Fruit fly (Drosophila melanogaster) whole organism, embryonic: ENCODE results near the gene Cp16.

Source experiments
- Atf-2 ChIP-seq: fragments of 200-800 bp; sonication (Bioruptor generic); optimal IDR thresholded peaks from 2 replicates; lab custom pipeline; 2016; ENCODE audit warnings: missing biosample characterization, missing genetic modification characterization
- Blimp-1 ChIP-seq: fragments of 200-800 bp; sonication (Bioruptor generic); optimal IDR thresholded peaks from 3 replicates; lab custom pipeline; 2018; ENCODE audit warnings: missing biosample characterization, missing genetic modification characterization, mild to moderate bottlenecking, moderate library complexity, missing genetic modification reagents
- CG10543 ChIP-seq: fragments of 200-800 bp; sonication (Bioruptor generic); optimal IDR thresholded peaks from 3 replicates; lab custom pipeline; 2017; ENCODE audit warnings: missing biosample characterization, mild to moderate bottlenecking, missing genetic modification characterization, moderate library complexity
- CG11093 ChIP-seq: fragments of 200-800 bp; sonication (Bioruptor generic); IDR thresholded peaks from 3 replicates; pipeline ENCODE4 v1.3.6; 2022; ENCODE audit warnings: missing biosample characterization, missing genetic modification characterization
- CG1233 ChIP-seq: fragments of 200-800 bp; sonication (Bioruptor generic); optimal IDR thresholded peaks from 4 replicates; lab custom pipeline; 2018; ENCODE audit warnings: missing biosample characterization, mild to moderate bottlenecking, missing genetic modification characterization
- CG13296 ChIP-seq: fragments of 200-800 bp; sonication (Bioruptor generic); optimal IDR thresholded peaks from 3 replicates; lab custom pipeline; 2018; ENCODE audit warnings: missing biosample characterization, mild to moderate bottlenecking, missing genetic modification characterization
- CG14667 ChIP-seq: fragments of 200-800 bp; sonication (Bioruptor generic); IDR thresholded peaks from 2 replicates; pipeline ENCODE4 v1.3.6; 2022; ENCODE audit warnings: missing biosample characterization, missing genetic modification characterization
- CG14710 ChIP-seq: fragments of 200-800 bp; sonication (Bioruptor generic); optimal IDR thresholded peaks from 3 replicates; lab custom pipeline; 2019; ENCODE audit warnings: missing biosample characterization, mild to moderate bottlenecking, missing genetic modification characterization, moderate library complexity
- CG15269 ChIP-seq: fragments of 200-800 bp; sonication (Bioruptor generic); optimal IDR thresholded peaks from 2 replicates; lab custom pipeline; 2018; ENCODE audit warnings: missing biosample characterization, mild to moderate bottlenecking, missing genetic modification characterization, moderate library complexity
- CG15514 ChIP-seq: fragments of 200-800 bp; sonication (Bioruptor generic); optimal IDR thresholded peaks from 3 replicates; lab custom pipeline; 2017; ENCODE audit warnings: missing biosample characterization, missing genetic modification characterization, mild to moderate bottlenecking, moderate library complexity, missing genetic modification reagents
- CG17568 ChIP-seq: fragments of 200-800 bp; sonication (Bioruptor generic); optimal IDR thresholded peaks from 2 replicates; lab custom pipeline; 2018; ENCODE audit warnings: missing biosample characterization, mild to moderate bottlenecking, missing genetic modification characterization, moderate library complexity
- CG18476 ChIP-seq: fragments of 200-800 bp; sonication (Bioruptor generic); optimal IDR thresholded peaks from 2 replicates; lab custom pipeline; 2016; ENCODE audit warnings: missing biosample characterization, mild to moderate bottlenecking, missing genetic modification characterization
- CG18599 ChIP-seq: fragments of 200-800 bp; sonication (Bioruptor generic); optimal IDR thresholded peaks from 3 replicates; lab custom pipeline; 2017; ENCODE audit warnings: missing biosample characterization, missing genetic modification characterization, mild to moderate bottlenecking, moderate library complexity, missing genetic modification reagents
- CG31224 ChIP-seq: fragments of 200-800 bp; sonication (Bioruptor generic); IDR thresholded peaks from 2 replicates; pipeline ENCODE4 v1.3.6; 2022; ENCODE audit warnings: missing biosample characterization, missing genetic modification characterization
- CG3847 ChIP-seq: fragments of 200-800 bp; sonication (Bioruptor generic); IDR thresholded peaks from 2 replicates; pipeline ENCODE4 v1.3.6; 2022; ENCODE audit warnings: missing biosample characterization, missing genetic modification characterization
- CG4328 ChIP-seq: fragments of 200-800 bp; sonication (Bioruptor generic); optimal IDR thresholded peaks from 3 replicates; lab custom pipeline; 2017; ENCODE audit warnings: missing biosample characterization, missing genetic modification reagents, missing genetic modification characterization
- CG4404 ChIP-seq: fragments of 200-800 bp; sonication (Bioruptor generic); IDR thresholded peaks from 2 replicates; pipeline ENCODE4 v1.3.6; 2022; ENCODE audit warnings: missing biosample characterization, missing genetic modification characterization
- CG8290 ChIP-seq, 3 experiments: fragments of 200-800 bp; sonication (Bioruptor generic); optimal IDR thresholded peaks; 2 replicates each; lab custom pipeline; 2016 to 2019; ENCODE audit warnings: missing biosample characterization in 3 of 3, missing genetic modification characterization in 3 of 3, mild to moderate bottlenecking in 2 of 3, moderate library complexity in 1 of 3
- CG9817 ChIP-seq: fragments of 200-800 bp; sonication (Bioruptor generic); optimal IDR thresholded peaks from 2 replicates; lab custom pipeline; 2018; ENCODE audit warnings: missing biosample characterization, mild to moderate bottlenecking, missing genetic modification characterization, moderate library complexity
- CrebB ChIP-seq: fragments of 200-800 bp; sonication (Bioruptor generic); optimal IDR thresholded peaks from 3 replicates; lab custom pipeline; 2018; ENCODE audit warnings: missing biosample characterization, mild to moderate bottlenecking, missing genetic modification characterization
- Dbx ChIP-seq: fragments of 200-800 bp; sonication (Bioruptor generic); IDR thresholded peaks from 3 replicates; pipeline ENCODE4 v1.3.6; 2022; ENCODE audit warnings: missing biosample characterization, missing genetic modification characterization
- Dll ChIP-seq: fragments of 200-800 bp; sonication (Bioruptor generic); IDR thresholded peaks from 4 replicates; pipeline ENCODE4 v1.3.6; 2022; ENCODE audit warnings: missing biosample characterization, missing genetic modification characterization; ENCODE audit not compliant: partially characterized antibody
- Dp ChIP-seq: fragments of 200-800 bp; sonication (Bioruptor generic); optimal IDR thresholded peaks from 2 replicates; lab custom pipeline; 2018; ENCODE audit warnings: missing biosample characterization, mild to moderate bottlenecking, missing genetic modification characterization, moderate library complexity
- E2f1 ChIP-seq: fragments of 200-800 bp; sonication (Bioruptor generic); IDR thresholded peaks from 2 replicates; pipeline ENCODE4 v1.3.6; 2022; ENCODE audit warnings: missing biosample characterization, missing genetic modification characterization
- HHEX ChIP-seq: fragments of 200-800 bp; sonication (Bioruptor generic); optimal IDR thresholded peaks from 3 replicates; lab custom pipeline; 2017; ENCODE audit warnings: missing biosample characterization, mild to moderate bottlenecking, missing genetic modification characterization, missing genetic modification reagents
- Lhr ChIP-seq: fragments of 200-800 bp; sonication (Bioruptor generic); optimal IDR thresholded peaks from 3 replicates; lab custom pipeline; 2017; ENCODE audit warnings: mild to moderate bottlenecking, missing biosample characterization, missing genetic modification reagents, missing genetic modification characterization
- MTF-1 ChIP-seq: fragments of 200-800 bp; sonication (Bioruptor generic); optimal IDR thresholded peaks from 2 replicates; lab custom pipeline; 2018; ENCODE audit warnings: missing biosample characterization, mild to moderate bottlenecking, missing genetic modification characterization, borderline replicate concordance
- Meics ChIP-seq: fragments of 200-800 bp; sonication (Bioruptor generic); optimal IDR thresholded peaks from 2 replicates; lab custom pipeline; 2017; ENCODE audit warnings: missing biosample characterization, mild to moderate bottlenecking, missing genetic modification characterization
- Xrp1 ChIP-seq: fragments of 200-800 bp; sonication (Bioruptor generic); IDR thresholded peaks from 2 replicates; pipeline ENCODE4 v1.3.6; 2022; ENCODE audit warnings: missing biosample characterization, missing genetic modification characterization
- ab ChIP-seq: fragments of 200-800 bp; sonication (Bioruptor generic); optimal IDR thresholded peaks from 2 replicates; lab custom pipeline; 2016; ENCODE audit warnings: missing biosample characterization, missing genetic modification characterization
- az2 ChIP-seq: fragments of 200-800 bp; sonication (Bioruptor generic); optimal IDR thresholded peaks from 3 replicates; lab custom pipeline; 2016; ENCODE audit warnings: missing biosample characterization, missing genetic modification characterization
- fru ChIP-seq: fragments of >200 bp; optimal IDR thresholded peaks from 2 replicates; lab custom pipeline; 2017
- gsb ChIP-seq: fragments of 200-800 bp; sonication (Bioruptor generic); IDR thresholded peaks from 2 replicates; pipeline ENCODE4 v1.3.6; 2022; ENCODE audit warnings: missing biosample characterization, missing genetic modification characterization
- hbn ChIP-seq: fragments of 200-800 bp; sonication (Bioruptor generic); IDR thresholded peaks from 2 replicates; pipeline ENCODE4 v1.3.6; 2022; ENCODE audit warnings: missing biosample characterization, missing genetic modification characterization; ENCODE audit not compliant: partially characterized antibody
- lab ChIP-seq: fragments of 200-800 bp; sonication (Bioruptor generic); optimal IDR thresholded peaks from 3 replicates; lab custom pipeline; 2017; ENCODE audit warnings: missing biosample characterization, missing genetic modification characterization, mild to moderate bottlenecking, moderate library complexity, missing genetic modification reagents
- lola ChIP-seq, 3 experiments: fragments of >200 bp in 2 of 3; fragments of 200-800 bp in 1 of 3; sonication (Bioruptor generic) in 1 of 3; optimal IDR thresholded peaks; 2 replicates each; lab custom pipeline; 2017 to 2019; ENCODE audit warnings: missing biosample characterization in 3 of 3, missing genetic modification characterization in 3 of 3, mild to moderate bottlenecking in 1 of 3, moderate library complexity in 1 of 3
- nau ChIP-seq: fragments of 200-800 bp; sonication (Bioruptor generic); optimal IDR thresholded peaks from 3 replicates; lab custom pipeline; 2017; ENCODE audit warnings: missing biosample characterization, mild to moderate bottlenecking, missing genetic modification characterization, missing genetic modification reagents
- seq ChIP-seq: fragments of 200-800 bp; sonication (Bioruptor generic); IDR thresholded peaks from 2 replicates; pipeline ENCODE4 v1.3.6; 2022; ENCODE audit warnings: missing biosample characterization, missing genetic modification characterization
- slp2 ChIP-seq: fragments of 200-800 bp; sonication (Bioruptor generic); optimal IDR thresholded peaks from 2 replicates; lab custom pipeline; 2016; ENCODE audit warnings: missing biosample characterization, missing genetic modification characterization
- vfl ChIP-seq: fragments of 200-800 bp; sonication (Bioruptor generic); optimal IDR thresholded peaks from 2 replicates; lab custom pipeline; 2016; ENCODE audit warnings: missing biosample characterization, missing genetic modification characterization
- vvl ChIP-seq: fragments of 200-800 bp; sonication (Bioruptor generic); IDR thresholded peaks from 2 replicates; pipeline ENCODE4 v1.3.6; 2022; ENCODE audit warnings: missing biosample characterization, missing genetic modification characterization

Cp16 gene

dm6 chr3L:8689675-8690074 lies 42.1 kb upstream of the Cp16 start (continued):
- peak; percentile 53; the same call in 1 of the 3 replicates for TF ChIP-seq Dbx (GFP tag; lab: Robert Waterston, UW)
- TF ChIP-seq lola (GFP tag; optimal IDR thresholded peaks at IDR 0.05; lab: Kevin White, UChicago), result no peak
- no peak for TF ChIP-seq CG14710 (tag; lab: Kevin White, UChicago)
- peak; percentile 86 for TF ChIP-seq lab (GFP tag; lab: Kevin White, UChicago)
- no peak for TF ChIP-seq CG11093
- TF ChIP-seq Blimp-1 (GFP tag; lab: Kevin White, UChicago), result peak; percentile 32
- TF ChIP-seq Meics (GFP tag; lab: Kevin White, UChicago), result peak; percentile 64
- TF ChIP-seq Atf-2 (GFP tag; lab: Kevin White, UChicago), result no peak
- TF ChIP-seq Xrp1 (GFP tag; lab: Robert Waterston, UW), result 0 out of 2 replicates have a peak, but pooled peaks have one; percentile 33
- no peak for TF ChIP-seq CG14667
- TF ChIP-seq CG13296 (GFP tag; lab: Kevin White, UChicago), result peak; percentile 78
- TF ChIP-seq fru (lab: Kevin White, UChicago), result no peak
- TF ChIP-seq CG18476, result peak; percentile 4
- no peak for TF ChIP-seq hbn
- TF ChIP-seq CG9817 (tag; lab: Kevin White, UChicago), result peak; percentile 47
- no peak; the same call in 1 of the 2 replicates for TF ChIP-seq E2f1
- TF ChIP-seq CG18599, result peak; percentile 81
- TF ChIP-seq Lhr (GFP tag; lab: Kevin White, UChicago), result no peak
- TF ChIP-seq CG31224 (GFP tag; lab: Robert Waterston, UW), result no peak
- TF ChIP-seq vfl (GFP tag; lab: Kevin White, UChicago), result no peak
- TF ChIP-seq CG15269 (tag; lab: Kevin White, UChicago), result peak; percentile 21
- peak; percentile 80 for TF ChIP-seq CG15514
- peak; percentile 52; the same call in 1 of the 2 replicates for TF ChIP-seq seq (GFP tag; lab: Robert Waterston, UW)
- TF ChIP-seq ab (GFP tag; lab: Kevin White, UChicago), result no peak
- TF ChIP-seq vvl (GFP tag; lab: Robert Waterston, UW), result 0 out of 2 replicates have a peak, but pooled peaks have one; percentile 25
- TF ChIP-seq CG1233, result peak; percentile 65
- peak; percentile 23 for TF ChIP-seq CG10543 (GFP tag; lab: Kevin White, UChicago)
- no peak for TF ChIP-seq CG4404
- TF ChIP-seq CG4328 (GFP tag; lab: Kevin White, UChicago), result peak; percentile 35
- peak; percentile 61 for TF ChIP-seq MTF-1 (GFP tag; lab: Kevin White, UChicago)
- TF ChIP-seq CG8290 (GFP tag; optimal IDR thresholded peaks at IDR 0.05; lab: Kevin White, UChicago), result no peak
- TF ChIP-seq CG8290 (tag; optimal IDR thresholded peaks at IDR 0.05; lab: Kevin White, UChicago), result peak in 1 of 2 experiments; percentile 82
- no peak for TF ChIP-seq slp2 (GFP tag; lab: Kevin White, UChicago)
- TF ChIP-seq HHEX, result peak; percentile 44
- TF ChIP-seq az2 (GFP tag; lab: Kevin White, UChicago), result no peak
- no peak for TF ChIP-seq Dp (GFP tag; lab: Kevin White, UChicago)
- peak; percentile 57 for TF ChIP-seq CrebB (tag; lab: Kevin White, UChicago)
- TF ChIP-seq Dll (GFP tag; lab: Robert Waterston, UW), result no peak
- peak; percentile 29 for TF ChIP-seq CG17568
- TF ChIP-seq nau (GFP tag; lab: Kevin White, UChicago), result peak; percentile 11
- peak; percentile 53 for TF ChIP-seq gsb (GFP tag; lab: Robert Waterston, UW)
- TF ChIP-seq CG3847, result no peak
